Worm (Caenorhabditis elegans) whole organism, L4 larva: ENCODE results near the gene T28C12.2.
A peak's percentile ranks its signal among the peaks of the same experiment; 100 is the strongest.

Source experiments
- F37D6.2 ChIP-seq: sonication (generic microtip); optimal IDR thresholded peaks from 2 replicates; lab custom pipeline; 2016; ENCODE audit warnings: mild to moderate bottlenecking, missing genetic modification characterization, missing compliant biosample characterization
- F44E2.7 ChIP-seq: fragments of 200-800 bp; sonication (Bioruptor generic); IDR thresholded peaks from 2 replicates; pipeline ENCODE4 v2.1.2; 2022; ENCODE audit warnings: missing genetic modification characterization, missing compliant biosample characterization
- Y105C5A.15 ChIP-seq: fragments of 200-800 bp; sonication (Bioruptor generic); IDR thresholded peaks from 2 replicates; pipeline ENCODE4 v1.3.6; 2022; ENCODE audit warnings: missing genetic modification characterization, missing compliant biosample characterization
- aha-1 ChIP-seq: fragments of 150-350 bp; peaks from one replicate; lab custom pipeline; 2014; ENCODE audit warnings: missing biosample characterization, missing genetic modification characterization
- ceh-20 ChIP-seq: fragments of 200-800 bp; sonication (Bioruptor generic); IDR thresholded peaks from 2 replicates; pipeline ENCODE4 v1.3.6; 2022; ENCODE audit warnings: missing genetic modification reagents, missing genetic modification characterization, missing compliant biosample characterization
- ceh-82 ChIP-seq: sonication (generic microtip); optimal IDR thresholded peaks from 2 replicates; lab custom pipeline; 2017; ENCODE audit warnings: missing biosample characterization, missing genetic modification characterization
- ctbp-1 ChIP-seq: fragments of 200-800 bp; sonication (Bioruptor generic); IDR thresholded peaks from 2 replicates; pipeline ENCODE4 v1.3.6; 2022; ENCODE audit warnings: missing genetic modification reagents, missing genetic modification characterization, missing compliant biosample characterization
- daf-16 ChIP-seq, 3 experiments: sonication (generic microtip); optimal IDR thresholded peaks; 2 replicates each; lab custom pipeline; 2016 to 2017; ENCODE audit warnings: missing genetic modification characterization in 3 of 3, missing genetic modification reagents in 3 of 3, mild to moderate bottlenecking in 2 of 3, missing compliant biosample characterization in 2 of 3, missing biosample characterization in 1 of 3, moderate library complexity in 1 of 3
- dmd-6 ChIP-seq: fragments of 200-800 bp; sonication (Bioruptor generic); IDR thresholded peaks from 2 replicates; pipeline ENCODE4 v1.3.6; 2022; ENCODE audit warnings: missing genetic modification reagents, missing genetic modification characterization, missing compliant biosample characterization
- egl-27 ChIP-seq: sonication (generic microtip); optimal IDR thresholded peaks from 3 replicates; lab custom pipeline; 2017; ENCODE audit warnings: missing biosample characterization, missing genetic modification reagents, missing genetic modification characterization
- fkh-10 ChIP-seq: fragments of 150-350 bp; optimal IDR thresholded peaks from 2 replicates; lab custom pipeline; 2014; ENCODE audit warnings: missing biosample characterization, missing genetic modification reagents, missing genetic modification characterization
- fos-1 ChIP-seq: fragments of 150-350 bp; optimal IDR thresholded peaks from 2 replicates; lab custom pipeline; 2014; ENCODE audit warnings: missing biosample characterization, missing genetic modification characterization
- hif-1 ChIP-seq, 2 experiments: sonication (generic microtip); optimal IDR thresholded peaks; 2 replicates each; lab custom pipeline; 2016 to 2017; ENCODE audit warnings: missing compliant biosample characterization in 2 of 2, missing genetic modification characterization in 2 of 2, missing genetic modification reagents in 2 of 2, missing genotype in 2 of 2, mild to moderate bottlenecking in 1 of 2
- hlh-11 ChIP-seq: fragments of 200-800 bp; sonication (Bioruptor generic); optimal IDR thresholded peaks from 2 replicates; lab custom pipeline; 2018; ENCODE audit warnings: mild to moderate bottlenecking, missing genetic modification characterization, missing compliant biosample characterization
- hlh-30 ChIP-seq: sonication (generic microtip); optimal IDR thresholded peaks from 2 replicates; lab custom pipeline; 2017; ENCODE audit warnings: antibody characterized with exemption, mild to moderate bottlenecking, missing genetic modification characterization, missing compliant biosample characterization; ENCODE audit not compliant: insufficient read depth
- hmg-1.1 ChIP-seq: fragments of 200-800 bp; sonication (Bioruptor generic); IDR thresholded peaks from 2 replicates; pipeline ENCODE4 v1.3.6; 2022; ENCODE audit warnings: missing genetic modification reagents, missing genetic modification characterization, missing compliant biosample characterization
- lim-7 ChIP-seq: fragments of 200-800 bp; sonication (Bioruptor generic); IDR thresholded peaks from 2 replicates; pipeline ENCODE4 v1.3.6; 2022; ENCODE audit warnings: missing genetic modification characterization, missing compliant biosample characterization
- lin-1 ChIP-seq: fragments of 200-800 bp; sonication (Bioruptor generic); IDR thresholded peaks from 2 replicates; pipeline ENCODE4 v1.3.6; 2022; ENCODE audit warnings: missing genetic modification reagents, missing genetic modification characterization, missing compliant biosample characterization
- lsy-2 ChIP-seq, 2 experiments: fragments of 150-350 bp in 1 of 2; sonication (generic microtip) in 1 of 2; optimal IDR thresholded peaks; 2 replicates each; lab custom pipeline; 2014 to 2017; ENCODE audit warnings: missing biosample characterization in 2 of 2, missing genetic modification characterization in 2 of 2
- mdl-1 ChIP-seq, 2 experiments: fragments of 150-350 bp in 1 of 2; sonication (generic microtip) in 1 of 2; optimal IDR thresholded peaks; 2 replicates each; lab custom pipeline; 2014 to 2017; ENCODE audit warnings: missing biosample characterization in 2 of 2, missing genetic modification characterization in 2 of 2
- mep-1 ChIP-seq: fragments of 150-350 bp; sonication (generic microtip); optimal IDR thresholded peaks from 3 replicates; lab custom pipeline; 2014; ENCODE audit warnings: missing biosample characterization, missing genetic modification characterization
- mxl-3 ChIP-seq: fragments of 200-800 bp; sonication (Bioruptor generic); optimal IDR thresholded peaks from 2 replicates; lab custom pipeline; 2018; ENCODE audit warnings: mild to moderate bottlenecking, missing genetic modification characterization, missing compliant biosample characterization
- nhr-102 ChIP-seq: sonication (generic microtip); optimal IDR thresholded peaks from 2 replicates; lab custom pipeline; 2016; ENCODE audit warnings: mild to moderate bottlenecking, missing genetic modification characterization, moderate library complexity, missing compliant biosample characterization
- nhr-11 ChIP-seq: fragments of 150-350 bp; optimal IDR thresholded peaks from 2 replicates; lab custom pipeline; 2014; ENCODE audit warnings: missing biosample characterization, missing genetic modification characterization
- nhr-25 ChIP-seq: sonication (generic microtip); optimal IDR thresholded peaks from 2 replicates; lab custom pipeline; 2017; ENCODE audit warnings: missing genetic modification characterization, mild to moderate bottlenecking, missing compliant biosample characterization, antibody characterized with exemption, moderate library complexity, borderline replicate concordance; ENCODE audit not compliant: insufficient read depth
- nhr-28 ChIP-seq: fragments of 150-350 bp; optimal IDR thresholded peaks from 2 replicates; lab custom pipeline; 2014; ENCODE audit warnings: missing biosample characterization, missing genetic modification characterization
- nhr-6 ChIP-seq: fragments of 150-350 bp; optimal IDR thresholded peaks from 2 replicates; lab custom pipeline; 2014; ENCODE audit warnings: missing biosample characterization, missing genetic modification characterization
- nhr-77 ChIP-seq: fragments of 150-350 bp; optimal IDR thresholded peaks from 2 replicates; lab custom pipeline; 2014; ENCODE audit warnings: missing biosample characterization, missing genetic modification characterization
- rbr-2 ChIP-seq: sonication (generic microtip); optimal IDR thresholded peaks from 2 replicates; lab custom pipeline; 2016; ENCODE audit warnings: missing genotype, missing genetic modification characterization, missing compliant biosample characterization
- saeg-2 ChIP-seq: fragments of 200-800 bp; sonication (Bioruptor generic); IDR thresholded peaks from 2 replicates; pipeline ENCODE4 v1.3.6; 2022; ENCODE audit warnings: missing genetic modification reagents, missing genetic modification characterization, missing compliant biosample characterization
- set-16 ChIP-seq: fragments of 200-800 bp; sonication (Bioruptor generic); IDR thresholded peaks from 2 replicates; pipeline ENCODE4 v1.3.6; 2022; ENCODE audit warnings: missing genetic modification reagents, missing genetic modification characterization, missing compliant biosample characterization
- spr-1 ChIP-seq: sonication (generic microtip); optimal IDR thresholded peaks from 2 replicates; lab custom pipeline; 2016; ENCODE audit warnings: mild to moderate bottlenecking, missing genetic modification characterization, missing compliant biosample characterization
- unc-130 ChIP-seq: sonication (generic microtip); optimal IDR thresholded peaks from 2 replicates; lab custom pipeline; 2016; ENCODE audit warnings: missing genetic modification reagents, missing genetic modification characterization, missing compliant biosample characterization
- unc-39 ChIP-seq: sonication (generic microtip); optimal IDR thresholded peaks from 2 replicates; lab custom pipeline; 2017; ENCODE audit warnings: missing biosample characterization, missing genetic modification characterization
- unc-62 ChIP-seq, 3 experiments: fragments of 150-350 bp in 1 of 3; sonication (generic microtip); optimal IDR thresholded peaks in 2 of 3; peaks in 1 of 3; 1 replicate in 1 of 3; 2 replicates in 2 of 3; lab custom pipeline; 2014 to 2017; ENCODE audit warnings: missing biosample characterization in 3 of 3, missing genetic modification characterization in 3 of 3, missing genetic modification reagents in 3 of 3, missing genotype in 1 of 3
- zfp-2 ChIP-seq: sonication (generic microtip); optimal IDR thresholded peaks from 2 replicates; lab custom pipeline; 2016; ENCODE audit warnings: mild to moderate bottlenecking, missing genetic modification characterization, missing compliant biosample characterization
- zfp-3 ChIP-seq: fragments of 200-800 bp; sonication (Bioruptor generic); conservative IDR thresholded peaks from 2 replicates; pipeline ENCODE4 v1.3.6; 2022; ENCODE audit warnings: missing genetic modification reagents, missing genetic modification characterization, missing compliant biosample characterization

T28C12.2 gene

DNA sequence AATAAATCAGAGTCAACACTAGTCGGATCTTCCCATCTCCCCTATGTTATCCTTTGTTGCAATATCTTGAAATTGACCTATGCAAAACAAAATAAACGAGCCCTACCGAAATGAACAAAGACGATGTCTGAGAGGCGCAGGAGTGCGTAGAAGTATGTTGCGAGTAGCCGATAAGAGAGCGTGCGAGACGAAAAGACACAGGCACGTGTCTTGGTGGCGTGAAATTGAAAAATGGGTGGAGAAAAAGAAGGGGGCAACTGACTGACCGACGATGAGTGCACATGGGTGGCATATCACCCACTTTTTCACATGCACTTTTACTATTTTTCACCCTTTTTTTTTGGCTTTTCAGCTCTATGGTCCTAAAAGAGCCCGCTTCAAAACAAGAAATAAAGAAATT lies 19.1 kb downstream of the T28C12.2 start:
- no peak for TF ChIP-seq unc-39 (tag; lab: Kevin White, UChicago)
- peak; percentile 12 to 87 for TF ChIP-seq mdl-1 (tag; optimal IDR thresholded peaks at IDR 0.05; lab: Kevin White, UChicago)
- peak; percentile 25; the same call in 1 of the 2 replicates for TF ChIP-seq ceh-20 (GFP tag; lab: Robert Waterston, UW)
- no peak for TF ChIP-seq nhr-11 (tag; lab: Kevin White, UChicago)
- no peak for TF ChIP-seq ceh-82 (tag; lab: Kevin White, UChicago)
- TF ChIP-seq Y105C5A.15 (GFP tag; lab: Robert Waterston, UW) = no peak
- peak; percentile 46 for TF ChIP-seq mep-1 (tag; lab: Kevin White, UChicago)
- TF ChIP-seq zfp-2 (tag; lab: Kevin White, UChicago) = no peak
- peak; percentile 94 for TF ChIP-seq hlh-30
- 0 out of 2 replicates have a peak, but pooled peaks have one; percentile 27 for TF ChIP-seq lim-7 (GFP tag; lab: Robert Waterston, UW)
- TF ChIP-seq F44E2.7 (GFP tag; lab: Robert Waterston, UW) = no peak
- peak in 1 of 2 experiments; percentile 97 for TF ChIP-seq unc-62 (GFP tag; optimal IDR thresholded peaks at IDR 0.05 in 1 of 2; lab: Kevin White, UChicago)
- no peak for TF ChIP-seq unc-62 (tag; optimal IDR thresholded peaks at IDR 0.05; lab: Kevin White, UChicago)
- no peak for TF ChIP-seq spr-1 (tag; lab: Kevin White, UChicago)
- peak; percentile 64 for TF ChIP-seq mxl-3 (GFP tag; lab: Kevin White, UChicago)
- no peak for TF ChIP-seq fos-1 (tag; lab: Kevin White, UChicago)
- TF ChIP-seq dmd-6 (GFP tag; lab: Robert Waterston, UW) = 0 out of 2 replicates have a peak, but pooled peaks have one; percentile 12
- TF ChIP-seq egl-27 (tag; lab: Kevin White, UChicago) = no peak
- TF ChIP-seq hif-1 (tag; optimal IDR thresholded peaks at IDR 0.05; lab: Kevin White, UChicago) = peak in 1 of 2 experiments; percentile 14
- TF ChIP-seq nhr-28 (tag; lab: Kevin White, UChicago) = peak; percentile 35
- peak; percentile 24 for TF ChIP-seq hlh-11 (tag; lab: Kevin White, UChicago)
- TF ChIP-seq fkh-10 (GFP tag; lab: Kevin White, UChicago) = no peak
- 0 out of 2 replicates have a peak, but pooled peaks have one; percentile 45 for TF ChIP-seq ctbp-1 (GFP tag; lab: Robert Waterston, UW)
- no peak for TF ChIP-seq nhr-6 (tag; lab: Kevin White, UChicago)
- TF ChIP-seq aha-1 (tag; lab: Kevin White, UChicago) = peak; percentile 90

DNA sequence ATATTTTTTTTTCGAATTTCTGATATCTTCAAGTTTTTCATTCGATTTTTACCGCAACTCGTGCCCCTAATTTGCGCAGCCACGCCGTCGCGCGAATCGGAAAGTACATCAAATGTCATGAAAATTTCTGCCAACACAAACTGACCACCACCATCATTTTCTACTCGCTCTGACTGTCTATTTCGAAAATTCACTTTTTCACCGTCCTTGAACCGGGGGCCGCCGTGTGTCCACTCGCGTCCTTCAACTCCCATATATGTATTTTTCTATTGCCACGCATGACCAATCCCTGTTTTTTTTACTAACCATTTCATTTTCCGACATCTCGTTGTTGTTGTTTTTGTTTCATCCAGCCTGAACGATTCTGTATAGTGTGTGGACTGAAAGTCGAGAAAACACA lies 20.6 kb downstream of the T28C12.2 start:
- TF ChIP-seq nhr-25 (tag; lab: Kevin White, UChicago) = peak; percentile 72
- 0 out of 2 replicates have a peak, but pooled peaks have one; percentile 22 for TF ChIP-seq zfp-3 (GFP tag; lab: Robert Waterston, UW)
- TF ChIP-seq nhr-28 (tag; lab: Kevin White, UChicago) = peak; percentile 5
- no peak for TF ChIP-seq nhr-77
- TF ChIP-seq mxl-3 (GFP tag; lab: Kevin White, UChicago) = peak; percentile 23
- TF ChIP-seq hlh-30 = peak; percentile 38
- TF ChIP-seq unc-130 (GFP tag; lab: Kevin White, UChicago) = no peak
- TF ChIP-seq, all 104 proteins: peak for 5

DNA sequence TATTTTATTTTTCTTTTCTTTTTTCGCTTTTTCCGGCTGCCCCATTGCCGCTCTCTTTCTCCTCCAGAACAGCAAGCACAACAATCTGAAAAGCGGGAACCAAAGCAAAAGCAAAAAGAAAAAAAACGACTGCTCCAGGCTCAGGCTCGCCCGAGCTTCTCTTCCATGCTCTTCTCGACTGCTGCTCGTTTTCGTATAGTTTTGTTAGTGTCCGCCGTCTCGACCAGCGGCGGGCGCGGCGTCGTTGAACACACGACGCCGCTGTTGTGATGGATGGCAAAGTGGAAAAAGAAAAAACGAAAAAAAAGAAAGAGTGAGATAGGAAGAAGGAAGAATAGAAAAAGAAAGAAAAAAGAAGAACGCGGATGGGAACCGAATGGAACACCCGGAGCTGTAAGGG lies 21.1 kb downstream of the T28C12.2 start:
- TF ChIP-seq set-16 (peak; percentile 63), ceh-20 (GFP tag; lab: Robert Waterston, UW) (peak; percentile 68; the same call in 1 of the 2 replicates), rbr-2 (tag; lab: Kevin White, UChicago) (peak; percentile 45), nhr-25 (tag; lab: Kevin White, UChicago) (no peak), lsy-2 (tag; optimal IDR thresholded peaks at IDR 0.05; lab: Kevin White, UChicago) (peak in 1 of 2 experiments; percentile 5), fkh-10 (GFP tag; lab: Kevin White, UChicago) (peak; percentile 61), mep-1 (tag; lab: Kevin White, UChicago) (peak; percentile 46), daf-16 (GFP tag; optimal IDR thresholded peaks at IDR 0.05; lab: Kevin White, UChicago) (peak in 1 of 2 experiments; percentile 10), daf-16 (tag; optimal IDR thresholded peaks at IDR 0.05; lab: Kevin White, UChicago) (no peak), nhr-102 (tag; lab: Kevin White, UChicago) (no peak), F37D6.2 (tag; lab: Kevin White, UChicago) (peak; percentile 19), dmd-6 (GFP tag; lab: Robert Waterston, UW) (peak; percentile 20; the same call in 1 of the 2 replicates), mdl-1 (tag; optimal IDR thresholded peaks at IDR 0.05; lab: Kevin White, UChicago) (peak in 1 of 2 experiments; percentile 58), aha-1 (tag; lab: Kevin White, UChicago) (peak; percentile 54), saeg-2 (GFP tag; lab: Robert Waterston, UW) (no peak), hmg-1.1 (0 out of 2 replicates have a peak, but pooled peaks have one; percentile 45), hlh-11 (tag; lab: Kevin White, UChicago) (peak; percentile 45), lin-1 (GFP tag; lab: Robert Waterston, UW) (no peak)
